Worm (Caenorhabditis elegans) whole organism, young adult: Measurements from ENCODE around the gene H10D18.5.

Experiments used
- B0336.3 ChIP-seq: fragments of 200-800 bp; sonication (Bioruptor generic); IDR thresholded peaks from 2 replicates; pipeline ENCODE4 v1.3.6; 2022; ENCODE audit warnings: missing genetic modification characterization, missing compliant biosample characterization
- C06A6.2 ChIP-seq: fragments of 200-800 bp; sonication (Bioruptor generic); conservative IDR thresholded peaks from 2 replicates; pipeline ENCODE4 v1.3.6; 2022; ENCODE audit warnings: missing genetic modification characterization, missing compliant biosample characterization
- D2030.7 ChIP-seq: fragments of 200-800 bp; sonication (Bioruptor generic); IDR thresholded peaks from 2 replicates; pipeline ENCODE4 v1.3.6; 2022; ENCODE audit warnings: missing genetic modification reagents, missing genetic modification characterization, missing compliant biosample characterization
- F10E7.11 ChIP-seq: sonication (generic microtip); optimal IDR thresholded peaks from 2 replicates; lab custom pipeline; 2017; ENCODE audit warnings: mild to moderate bottlenecking, missing genetic modification characterization, moderate library complexity, missing compliant biosample characterization
- F37B4.10 ChIP-seq: fragments of 200-800 bp; sonication (Bioruptor generic); IDR thresholded peaks from 2 replicates; pipeline ENCODE4 v1.3.6; 2022; ENCODE audit warnings: missing genetic modification characterization, missing compliant biosample characterization
- F49E8.2 ChIP-seq: sonication (generic microtip); optimal IDR thresholded peaks from 3 replicates; lab custom pipeline; 2017; ENCODE audit warnings: missing genetic modification characterization, mild to moderate bottlenecking, missing compliant biosample characterization, antibody characterized with exemption, moderate library complexity; ENCODE audit not compliant: insufficient read depth
- F57A8.1 ChIP-seq: fragments of 200-800 bp; sonication (Bioruptor generic); optimal IDR thresholded peaks from 2 replicates; lab custom pipeline; 2018; ENCODE audit warnings: mild to moderate bottlenecking, missing genetic modification characterization, moderate library complexity, missing compliant biosample characterization
- K11D2.4 ChIP-seq: fragments of 200-800 bp; sonication (Bioruptor generic); IDR thresholded peaks from 2 replicates; pipeline ENCODE4 v1.3.6; 2022; ENCODE audit warnings: missing genetic modification reagents, missing genetic modification characterization, missing compliant biosample characterization
- Y53F4B.3 ChIP-seq: fragments of 200-800 bp; sonication (Bioruptor generic); IDR thresholded peaks from 2 replicates; pipeline ENCODE4 v1.3.6; 2022; ENCODE audit warnings: missing genetic modification reagents, missing genetic modification characterization, missing compliant biosample characterization
- Y79H2A.3 ChIP-seq: fragments of 200-800 bp; sonication (Bioruptor generic); conservative IDR thresholded peaks from 2 replicates; pipeline ENCODE4 v1.3.6; 2022; ENCODE audit warnings: missing genetic modification reagents, missing genetic modification characterization, missing compliant biosample characterization
- Y95B8A.8 ChIP-seq: fragments of 200-800 bp; sonication (Bioruptor generic); IDR thresholded peaks from 2 replicates; pipeline ENCODE4 v1.3.6; 2022; ENCODE audit warnings: missing genetic modification reagents, missing genetic modification characterization, missing compliant biosample characterization
- ZK185.1 ChIP-seq: sonication (generic microtip); optimal IDR thresholded peaks from 2 replicates; lab custom pipeline; 2016; ENCODE audit warnings: mild to moderate bottlenecking, missing genetic modification characterization, missing compliant biosample characterization; ENCODE audit not compliant: poor library complexity, severe bottlenecking
- aptf-3 ChIP-seq: fragments of 200-800 bp; sonication (Bioruptor generic); IDR thresholded peaks from 2 replicates; pipeline ENCODE4 v1.3.6; 2022; ENCODE audit warnings: missing genetic modification characterization, missing compliant biosample characterization
- atf-7 ChIP-seq: sonication (generic microtip); optimal IDR thresholded peaks from 2 replicates; lab custom pipeline; 2017; ENCODE audit warnings: mild to moderate bottlenecking, missing genetic modification characterization, missing compliant biosample characterization
- athp-1 ChIP-seq: sonication (generic microtip); optimal IDR thresholded peaks from 2 replicates; lab custom pipeline; 2017; ENCODE audit warnings: mild to moderate bottlenecking, missing genetic modification characterization, missing compliant biosample characterization
- attf-5 ChIP-seq: fragments of 200-800 bp; sonication (Bioruptor generic); optimal IDR thresholded peaks from 2 replicates; lab custom pipeline; 2018; ENCODE audit warnings: mild to moderate bottlenecking, missing genetic modification characterization, missing compliant biosample characterization
- attf-6 ChIP-seq: fragments of 200-800 bp; sonication (Bioruptor generic); IDR thresholded peaks from 2 replicates; pipeline ENCODE4 v1.3.6; 2022; ENCODE audit warnings: missing genetic modification reagents, missing genetic modification characterization, missing compliant biosample characterization
- bed-1 ChIP-seq: fragments of 200-800 bp; sonication (Bioruptor generic); IDR thresholded peaks from 2 replicates; pipeline ENCODE4 v1.3.6; 2022; ENCODE audit warnings: missing genetic modification reagents, missing genetic modification characterization, missing compliant biosample characterization
- cebp-1 ChIP-seq, 2 experiments: fragments of 200-800 bp in 1 of 2; sonication (Bioruptor generic) in 1 of 2; sonication (generic microtip) in 1 of 2; IDR thresholded peaks in 1 of 2; optimal IDR thresholded peaks in 1 of 2; 2 replicates each; pipeline versions ENCODE4 v1.3.6 to Lab custom; 2017 to 2022; ENCODE audit warnings: missing compliant biosample characterization in 2 of 2, missing genetic modification characterization in 2 of 2, mild to moderate bottlenecking in 1 of 2, missing genetic modification reagents in 1 of 2, moderate library complexity in 1 of 2
- cebp-2 ChIP-seq: fragments of 200-800 bp; sonication (Bioruptor generic); IDR thresholded peaks from 2 replicates; pipeline ENCODE4 v1.3.6; 2022; ENCODE audit warnings: missing genetic modification characterization, missing compliant biosample characterization
- ceh-40 ChIP-seq: fragments of 200-800 bp; sonication (Bioruptor generic); IDR thresholded peaks from 2 replicates; pipeline ENCODE4 v1.3.6; 2022; ENCODE audit warnings: missing genetic modification characterization, missing compliant biosample characterization
- chd-7 ChIP-seq: sonication (generic microtip); optimal IDR thresholded peaks from 2 replicates; lab custom pipeline; 2016; ENCODE audit warnings: mild to moderate bottlenecking, missing genetic modification characterization, moderate library complexity, missing compliant biosample characterization
- dox-1 ChIP-seq: fragments of 200-800 bp; sonication (Bioruptor generic); IDR thresholded peaks from 2 replicates; pipeline ENCODE4 v1.3.6; 2022; ENCODE audit warnings: missing genetic modification reagents, missing genetic modification characterization, missing compliant biosample characterization
- egl-18 ChIP-seq: fragments of 200-800 bp; sonication (Bioruptor generic); IDR thresholded peaks from 2 replicates; pipeline ENCODE4 v1.3.6; 2022; ENCODE audit warnings: missing genetic modification reagents, missing genetic modification characterization, missing compliant biosample characterization
- egl-44 ChIP-seq: fragments of 200-800 bp; sonication (Bioruptor generic); IDR thresholded peaks from 2 replicates; pipeline ENCODE4 v1.3.6; 2022; ENCODE audit warnings: missing genetic modification reagents, missing genetic modification characterization, missing compliant biosample characterization
- him-1 ChIP-seq: sonication (generic microtip); optimal IDR thresholded peaks from 2 replicates; lab custom pipeline; 2016; ENCODE audit warnings: missing genotype, missing genetic modification reagents, missing genetic modification characterization, missing compliant biosample characterization
- hlh-26 ChIP-seq: fragments of 200-800 bp; sonication (Bioruptor generic); conservative IDR thresholded peaks from 2 replicates; pipeline ENCODE4 v1.3.6; 2022; ENCODE audit warnings: missing genetic modification reagents, missing genetic modification characterization, missing compliant biosample characterization
- let-526 ChIP-seq: fragments of 200-800 bp; sonication (Bioruptor generic); IDR thresholded peaks from 2 replicates; pipeline ENCODE4 v1.3.6; 2022; ENCODE audit warnings: missing genetic modification reagents, missing genetic modification characterization, missing compliant biosample characterization
- lin-35 ChIP-seq, 3 experiments: fragments of 150-350 bp in 2 of 3; sonication (generic microtip) in 1 of 3; optimal IDR thresholded peaks; 2 replicates each; lab custom pipeline; 2014 to 2018; ENCODE audit warnings: missing biosample characterization in 3 of 3, missing genetic modification characterization in 3 of 3, missing genetic modification reagents in 3 of 3
- madf-10 ChIP-seq: sonication (generic microtip); optimal IDR thresholded peaks from 2 replicates; lab custom pipeline; 2016; ENCODE audit warnings: mild to moderate bottlenecking, missing genetic modification characterization, missing compliant biosample characterization
- madf-8 ChIP-seq: fragments of 200-800 bp; sonication (Bioruptor generic); conservative IDR thresholded peaks from 2 replicates; pipeline ENCODE4 v1.3.6; 2022; ENCODE audit warnings: missing genetic modification reagents, missing genetic modification characterization, missing compliant biosample characterization
- mes-4 ChIP-seq: sonication (generic microtip); optimal IDR thresholded peaks from 2 replicates; lab custom pipeline; 2016; ENCODE audit warnings: missing genotype, missing genetic modification characterization, missing compliant biosample characterization
- nhr-120 ChIP-seq: fragments of 200-800 bp; sonication (Bioruptor generic); IDR thresholded peaks from 2 replicates; pipeline ENCODE4 v1.3.6; 2022; ENCODE audit warnings: missing genetic modification characterization, missing compliant biosample characterization
- nhr-27 ChIP-seq: fragments of 200-800 bp; sonication (Bioruptor generic); optimal IDR thresholded peaks from 2 replicates; lab custom pipeline; 2018; ENCODE audit warnings: mild to moderate bottlenecking, missing genetic modification characterization, moderate library complexity, missing compliant biosample characterization
- nhr-80 ChIP-seq: sonication (generic microtip); optimal IDR thresholded peaks from 2 replicates; lab custom pipeline; 2016; ENCODE audit warnings: missing genetic modification characterization, missing compliant biosample characterization
- nhr-90 ChIP-seq: sonication (generic microtip); optimal IDR thresholded peaks from 2 replicates; lab custom pipeline; 2016; ENCODE audit warnings: missing genotype, mild to moderate bottlenecking, missing genetic modification characterization, missing compliant biosample characterization
- rcor-1 ChIP-seq: fragments of 200-800 bp; sonication (Bioruptor generic); IDR thresholded peaks from 2 replicates; pipeline ENCODE4 v1.3.6; 2022; ENCODE audit warnings: missing genetic modification reagents, missing genetic modification characterization, missing compliant biosample characterization
- rpc-1 ChIP-seq, 2 experiments: fragments of 150-350 bp in 1 of 2; sonication (generic microtip) in 1 of 2; optimal IDR thresholded peaks; 2 replicates each; lab custom pipeline; 2014 to 2018; ENCODE audit warnings: missing biosample characterization in 1 of 2, missing genetic modification characterization in 1 of 2, missing genetic modification reagents in 1 of 2, missing genotype in 1 of 2
- sdz-38 ChIP-seq: sonication (generic microtip); optimal IDR thresholded peaks from 2 replicates; lab custom pipeline; 2016; ENCODE audit warnings: missing genotype, missing genetic modification characterization, missing compliant biosample characterization
- snpc-3.4 ChIP-seq: sonication (generic microtip); optimal IDR thresholded peaks from 2 replicates; lab custom pipeline; 2017; ENCODE audit warnings: missing genetic modification characterization, mild to moderate bottlenecking, missing compliant biosample characterization, antibody characterized with exemption, moderate library complexity, missing genotype, missing genetic modification reagents
- snpc-4 ChIP-seq, 5 experiments: fragments of 150-350 bp in 1 of 5; sonication (generic microtip) in 4 of 5; optimal IDR thresholded peaks; 2 replicates each; lab custom pipeline; 2014 to 2018; ENCODE audit warnings: missing genetic modification characterization in 5 of 5, missing biosample characterization in 3 of 5, antibody characterized with exemption in 2 of 5, mild to moderate bottlenecking in 2 of 5, missing compliant biosample characterization in 2 of 5, missing genotype in 2 of 5, moderate library complexity in 2 of 5, missing genetic modification reagents in 1 of 5
- somi-1 ChIP-seq: fragments of 200-800 bp; sonication (Bioruptor generic); optimal IDR thresholded peaks from 2 replicates; lab custom pipeline; 2018; ENCODE audit warnings: mild to moderate bottlenecking, missing genetic modification characterization, missing compliant biosample characterization
- tlf-1 ChIP-seq: fragments of 200-800 bp; sonication (Bioruptor generic); optimal IDR thresholded peaks from 2 replicates; lab custom pipeline; 2018; ENCODE audit warnings: mild to moderate bottlenecking, missing genetic modification characterization, missing compliant biosample characterization
- unc-62 ChIP-seq: fragments of 150-350 bp; optimal IDR thresholded peaks from 2 replicates; lab custom pipeline; 2014; ENCODE audit warnings: missing biosample characterization, missing genetic modification reagents, missing genetic modification characterization
- zfh-2 ChIP-seq: fragments of 200-800 bp; sonication (Bioruptor generic); conservative IDR thresholded peaks from 2 replicates; pipeline ENCODE4 v1.3.6; 2022; ENCODE audit warnings: missing genetic modification reagents, missing genetic modification characterization, missing compliant biosample characterization

The H10D18.5 gene

DNA sequence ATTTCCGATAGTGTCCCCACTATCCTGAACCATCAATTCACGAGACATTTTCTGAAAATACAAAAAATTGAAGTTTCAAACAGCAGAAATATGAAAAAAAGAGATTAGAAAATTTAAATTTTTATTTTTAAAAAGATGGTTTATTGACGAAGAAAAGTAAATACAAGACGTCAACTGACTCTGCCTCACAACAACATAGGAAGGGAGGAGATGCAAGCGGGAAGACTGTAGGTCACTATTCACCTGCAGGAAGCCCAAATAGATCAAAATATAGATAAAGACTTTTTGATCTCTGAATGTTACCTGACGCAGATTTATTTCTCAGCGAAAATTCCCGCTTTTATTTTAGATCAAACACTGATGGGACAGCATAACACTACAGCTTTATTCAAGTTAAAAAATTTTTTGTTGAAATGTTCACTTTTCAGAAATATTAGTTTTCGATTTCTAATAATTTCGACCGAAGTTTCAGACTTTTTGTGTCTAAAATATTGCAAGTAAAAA, 55.4 kb downstream of the H10D18.5 start, which contains the start of gene cysl-3 (continued):
- TF ChIP-seq F49E8.2 (no peak), athp-1 (tag; lab: Kevin White, UChicago) (no peak), aptf-3 (GFP tag; lab: Robert Waterston, UW) (no peak), Y95B8A.8 (GFP tag; lab: Robert Waterston, UW) (no peak)
- TF ChIP-seq, all 124 proteins: peak for 4

ce11 chrV:3774653-3775052, 56.9 kb downstream of the H10D18.5 start:
- TF ChIP-seq zfh-2, result peak; percentile 69
- no peak for TF ChIP-seq F10E7.11 (tag; lab: Kevin White, UChicago)
- TF ChIP-seq unc-62 (GFP tag; lab: Kevin White, UChicago), result no peak
- TF ChIP-seq mes-4 (tag; lab: Kevin White, UChicago), result no peak
- no peak for TF ChIP-seq chd-7 (tag; lab: Kevin White, UChicago)
- no peak for TF ChIP-seq nhr-120 (GFP tag; lab: Robert Waterston, UW)
- TF ChIP-seq snpc-4 (GFP tag; optimal IDR thresholded peaks at IDR 0.05; lab: Kevin White, UChicago), result no peak
- no peak for TF ChIP-seq snpc-4 (tag; optimal IDR thresholded peaks at IDR 0.05; lab: Kevin White, UChicago)
- TF ChIP-seq K11D2.4, result no peak
- TF ChIP-seq madf-8 (GFP tag; lab: Robert Waterston, UW), result no peak
- no peak for TF ChIP-seq tlf-1
- no peak for TF ChIP-seq nhr-27 (tag; lab: Kevin White, UChicago)
- no peak for TF ChIP-seq Y95B8A.8 (GFP tag; lab: Robert Waterston, UW)
- no peak for TF ChIP-seq egl-18 (GFP tag; lab: Robert Waterston, UW)
- TF ChIP-seq attf-5 (GFP tag; lab: Kevin White, UChicago), result no peak
- TF ChIP-seq ceh-40 (GFP tag; lab: Robert Waterston, UW), result no peak
- no peak for TF ChIP-seq lin-35 (GFP tag; optimal IDR thresholded peaks at IDR 0.05; lab: Kevin White, UChicago)
- peak; percentile 47 for TF ChIP-seq nhr-80 (tag; lab: Kevin White, UChicago)
- no peak for TF ChIP-seq attf-6 (GFP tag; lab: Robert Waterston, UW)
- TF ChIP-seq D2030.7 (GFP tag; lab: Robert Waterston, UW), result no peak
- no peak for TF ChIP-seq ZK185.1
- TF ChIP-seq cebp-2, result 0 out of 2 replicates have a peak, but pooled peaks have one; percentile 18
- TF ChIP-seq him-1 (tag; lab: Kevin White, UChicago), result no peak
- no peak for TF ChIP-seq F37B4.10
- no peak for TF ChIP-seq somi-1 (GFP tag; lab: Kevin White, UChicago)
- no peak for TF ChIP-seq C06A6.2
- TF ChIP-seq snpc-3.4, result no peak
- TF ChIP-seq Y53F4B.3 (GFP tag; lab: Robert Waterston, UW), result no peak
- TF ChIP-seq let-526, result no peak
- TF ChIP-seq B0336.3 (GFP tag; lab: Robert Waterston, UW), result no peak
- no peak for TF ChIP-seq madf-10 (tag; lab: Kevin White, UChicago)
- TF ChIP-seq Y79H2A.3 (GFP tag; lab: Robert Waterston, UW), result no peak
- TF ChIP-seq bed-1, result no peak
- TF ChIP-seq F57A8.1 (GFP tag; lab: Kevin White, UChicago), result no peak
- TF ChIP-seq nhr-90 (tag; lab: Kevin White, UChicago), result no peak
- TF ChIP-seq rcor-1 (GFP tag; lab: Robert Waterston, UW), result no peak
- no peak for TF ChIP-seq sdz-38
- TF ChIP-seq dox-1 (GFP tag; lab: Robert Waterston, UW), result peak; percentile 20; the same call in 1 of the 2 replicates
- no peak for TF ChIP-seq cebp-1 (GFP tag; IDR thresholded peaks at IDR 0.05; lab: Robert Waterston, UW)
- TF ChIP-seq cebp-1 (tag; optimal IDR thresholded peaks at IDR 0.05; lab: Kevin White, UChicago), result no peak
- TF ChIP-seq rpc-1 (optimal IDR thresholded peaks at IDR 0.05; lab: Kevin White, UChicago), result no peak
- no peak for TF ChIP-seq rpc-1 (tag; optimal IDR thresholded peaks at IDR 0.05; lab: Kevin White, UChicago)
- no peak for TF ChIP-seq hlh-26 (GFP tag; lab: Robert Waterston, UW)
- no peak for TF ChIP-seq atf-7 (tag; lab: Kevin White, UChicago)
- TF ChIP-seq egl-44, result 0 out of 2 replicates have a peak, but pooled peaks have one; percentile 10
